Worm (Caenorhabditis elegans): ENCODE results near the gene W02B12.13.

The W02B12.13 gene

DNA sequence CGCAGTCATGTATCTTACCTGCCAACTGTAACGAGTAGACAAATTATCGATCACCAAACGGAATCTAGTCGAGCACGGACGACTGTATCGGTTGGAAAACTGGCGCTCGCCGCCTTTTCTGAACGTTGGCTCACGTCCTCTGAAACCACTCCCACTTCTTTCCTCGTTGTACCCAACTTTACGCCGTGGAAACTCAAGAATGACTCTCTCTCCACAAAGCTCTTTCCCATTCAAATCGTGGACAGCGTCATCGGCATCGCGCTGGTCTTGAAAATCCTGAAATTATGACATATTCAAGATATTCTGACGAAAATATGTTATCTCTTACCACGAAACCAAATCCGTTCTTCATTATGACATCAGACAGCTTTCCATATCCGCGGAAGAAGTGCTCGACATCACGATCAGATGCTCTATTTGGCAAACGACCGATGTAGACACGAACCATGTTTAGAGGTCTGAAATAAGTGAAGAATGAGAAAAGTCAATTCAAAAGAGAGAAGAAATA lies 7.5 kb downstream of the W02B12.13 start, which contains the start of gene rsp-2:
TSS of gene rsp-2 (minus strand) at position 458 of the 508 bp plus-strand sequence.
- TF ChIP-seq lsl-1 (GFP tag; optimal IDR thresholded peaks at IDR 0.05) (no peak), F22D6.2 (tag; optimal IDR thresholded peaks at IDR 0.05) (no peak), madf-3 (GFP tag; IDR thresholded peaks at IDR 0.05) (no peak), rpc-1 (optimal IDR thresholded peaks at IDR 0.05) (no peak), rpc-1 (tag; optimal IDR thresholded peaks at IDR 0.05) (no peak), egrh-3 (GFP tag; IDR thresholded peaks at IDR 0.05) (no peak), B0035.1 (tag; optimal IDR thresholded peaks at IDR 0.05) (no peak), snpc-4 (GFP tag; optimal IDR thresholded peaks at IDR 0.05) (no peak), snpc-4 (tag; optimal IDR thresholded peaks at IDR 0.05) (no peak), nfyb-1 (GFP tag; IDR thresholded peaks at IDR 0.05) (no peak), cebp-2 (GFP tag; IDR thresholded peaks at IDR 0.05) (no peak), hlh-12 (tag; optimal IDR thresholded peaks at IDR 0.05) (no peak), ztf-3 (GFP tag; optimal IDR thresholded peaks at IDR 0.05) (no peak), akir-1 (GFP tag; optimal IDR thresholded peaks at IDR 0.05) (no peak), nhr-120 (GFP tag; IDR thresholded peaks at IDR 0.05) (no peak), ama-1 (optimal IDR thresholded peaks at IDR 0.05) (no peak), ama-1 (GFP tag; optimal IDR thresholded peaks at IDR 0.05) (no peak), Y79H2A.3 (GFP tag; conservative IDR thresholded peaks at IDR 0.05) (no peak), ceh-79 (tag; optimal IDR thresholded peaks at IDR 0.05) (no peak)

- no peak for TF ChIP-seq ztf-22 (GFP tag; optimal IDR thresholded peaks at IDR 0.05)
- TF ChIP-seq C17E4.6 (GFP tag; IDR thresholded peaks at IDR 0.05), result peak; percentile 69
- TF ChIP-seq Y56A3A.18 (GFP tag; IDR thresholded peaks at IDR 0.05), result 0 out of 2 replicates have a peak, but pooled peaks have one; percentile 49
- TF ChIP-seq snpc-3.4 (tag; optimal IDR thresholded peaks at IDR 0.05), result peak; percentile 81
- no peak for TF ChIP-seq F55B11.4 (tag; optimal IDR thresholded peaks at IDR 0.05; ENCODE audit: borderline replicate concordance, insufficient read depth)
- peak; percentile 14 for TF ChIP-seq B0035.1 (tag; optimal IDR thresholded peaks at IDR 0.05)
- TF ChIP-seq B0336.3 (GFP tag; IDR thresholded peaks at IDR 0.05), result peak; percentile 83
- peak; percentile 56 for TF ChIP-seq dpl-1 (GFP tag; optimal IDR thresholded peaks at IDR 0.05)
- peak; percentile 100 for TF ChIP-seq madf-3 (GFP tag; IDR thresholded peaks at IDR 0.05)
- peak; percentile 84 for TF ChIP-seq madf-6 (GFP tag; IDR thresholded peaks at IDR 0.05)
- 0 out of 2 replicates have a peak, but pooled peaks have one; percentile 26 for TF ChIP-seq ztf-6 (GFP tag; IDR thresholded peaks at IDR 0.05)
- TF ChIP-seq ceh-58 (GFP tag; IDR thresholded peaks at IDR 0.05), result no peak
- TF ChIP-seq F57A8.1 (GFP tag; optimal IDR thresholded peaks at IDR 0.05), result no peak
- TF ChIP-seq D2030.7 (GFP tag; IDR thresholded peaks at IDR 0.05), result peak; percentile 77
- TF ChIP-seq cebp-2 (GFP tag; IDR thresholded peaks at IDR 0.05), result no peak
- TF ChIP-seq aptf-3 (GFP tag; IDR thresholded peaks at IDR 0.05), result no peak
- peak; percentile 87 for TF ChIP-seq tlf-1 (GFP tag; optimal IDR thresholded peaks at IDR 0.05)
- peak; percentile 23 for TF ChIP-seq nhr-90 (tag; optimal IDR thresholded peaks at IDR 0.05)
- peak; percentile 43 for TF ChIP-seq gei-17 (GFP tag; optimal IDR thresholded peaks at IDR 0.05)
- TF ChIP-seq repo-1 (tag; optimal IDR thresholded peaks at IDR 0.05), result peak; percentile 69
- peak; percentile 4 for TF ChIP-seq sptf-2 (GFP tag; optimal IDR thresholded peaks at IDR 0.05)
- peak in 2 of 3 experiments; percentile 74 to 93 for TF ChIP-seq lin-35 (GFP tag; optimal IDR thresholded peaks at IDR 0.05)
- TF ChIP-seq pbrm-1 (GFP tag; IDR thresholded peaks at IDR 0.05), result peak; percentile 91
- TF ChIP-seq xnd-1 (tag; optimal IDR thresholded peaks at IDR 0.05), result peak; percentile 46
- peak; percentile 95 for TF ChIP-seq nhr-80 (tag; optimal IDR thresholded peaks at IDR 0.05)
- TF ChIP-seq bed-1 (GFP tag; IDR thresholded peaks at IDR 0.05), result no peak
- TF ChIP-seq F52B5.7 (tag; optimal IDR thresholded peaks at IDR 0.05), result peak; percentile 16
- TF ChIP-seq ZK185.1 (tag; optimal IDR thresholded peaks at IDR 0.05; ENCODE audit: poor library complexity, severe bottlenecking), result peak; percentile 80
- TF ChIP-seq nhr-179 (tag; optimal IDR thresholded peaks at IDR 0.05), result no peak
- TF ChIP-seq ceh-79 (tag; optimal IDR thresholded peaks at IDR 0.05), result no peak
- TF ChIP-seq lsl-1 (GFP tag; optimal IDR thresholded peaks at IDR 0.05), result peak; percentile 79
- peak; percentile 53 for TF ChIP-seq F49E8.2 (tag; optimal IDR thresholded peaks at IDR 0.05; ENCODE audit: insufficient read depth)
- TF ChIP-seq ama-1 (optimal IDR thresholded peaks at IDR 0.05), result no peak
- no peak for TF ChIP-seq ama-1 (GFP tag; optimal IDR thresholded peaks at IDR 0.05)
- no peak; the same call in 1 of the 2 replicates for TF ChIP-seq attf-6 (GFP tag; IDR thresholded peaks at IDR 0.05)
- TF ChIP-seq dpff-1 (tag; optimal IDR thresholded peaks at IDR 0.05), result no peak
Measured at ce11 chrII:11453025-11453424, 8.0 kb downstream of the W02B12.13 start, which contains the start of gene rsp-1. Gene rsp-1, plus strand, starts transcription at chrII:11453362.

Data from whole organism, young adult.